Fruit fly (Drosophila melanogaster): ENCODE measurements around the gene ND-15.

ND-15 gene

DNA sequence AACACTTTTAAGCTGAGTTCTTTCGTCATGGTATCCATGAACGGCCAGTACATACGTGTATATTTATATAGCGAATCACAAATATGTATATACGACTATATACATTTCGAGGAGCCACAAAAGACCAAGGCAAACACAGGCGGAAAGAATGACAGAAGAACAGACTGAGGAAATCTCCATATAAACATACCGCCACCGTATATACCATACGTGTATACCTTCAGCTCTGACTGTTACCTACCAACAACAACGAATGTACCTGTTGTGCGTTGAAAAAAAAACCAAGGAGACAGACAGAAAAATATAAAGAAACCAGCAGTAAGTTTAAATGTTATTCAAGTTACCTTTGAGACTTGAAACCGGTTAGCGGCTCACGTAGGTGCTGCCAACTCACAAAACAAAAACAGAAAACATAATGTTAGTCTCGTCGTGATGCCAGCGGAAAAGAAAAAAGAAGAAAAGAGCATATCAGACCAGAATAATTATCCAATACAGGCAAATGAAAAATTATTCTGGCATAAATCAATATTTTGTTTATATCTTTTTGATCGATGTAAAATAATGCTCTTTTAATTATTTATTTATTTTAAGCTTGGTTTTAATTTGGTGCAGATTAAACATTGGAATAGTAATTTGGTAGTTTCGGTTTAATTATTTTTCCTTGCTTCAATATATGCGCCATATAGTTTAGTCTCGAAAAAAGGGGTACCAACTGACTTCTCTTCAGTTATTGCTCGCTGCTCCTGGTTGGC, 57.1 kb downstream of the ND-15 start (continued):
- TF ChIP-seq Mrtf (GFP tag; IDR thresholded peaks at IDR 0.05), result no peak
- TF ChIP-seq CG17568 (GFP tag; optimal IDR thresholded peaks at IDR 0.05), result peak; percentile 13
- no peak for TF ChIP-seq klu (GFP tag; IDR thresholded peaks at IDR 0.05)
- TF ChIP-seq Blimp-1 (GFP tag; optimal IDR thresholded peaks at IDR 0.05), result no peak
- TF ChIP-seq CG14667 (GFP tag; IDR thresholded peaks at IDR 0.05), result no peak
- TF ChIP-seq Scr (GFP tag; IDR thresholded peaks at IDR 0.05; ENCODE audit: partially characterized antibody), result no peak
- TF ChIP-seq kni (GFP tag; optimal IDR thresholded peaks at IDR 0.05), result peak; percentile 79
- no peak for TF ChIP-seq CG3065 (GFP tag; optimal IDR thresholded peaks at IDR 0.05)
- TF ChIP-seq gcm (GFP tag; optimal IDR thresholded peaks at IDR 0.05), result no peak
- TF ChIP-seq ash1 (GFP tag; optimal IDR thresholded peaks at IDR 0.05), result peak; percentile 13
- no peak for TF ChIP-seq ranshi (GFP tag; IDR thresholded peaks at IDR 0.05)
- TF ChIP-seq CG10321 (GFP tag; IDR thresholded peaks at IDR 0.05), result no peak
- TF ChIP-seq CG9727 (GFP tag; optimal IDR thresholded peaks at IDR 0.05), result no peak
- no peak for TF ChIP-seq CG14710 (tag; optimal IDR thresholded peaks at IDR 0.05)
- TF ChIP-seq CoRest (tag; optimal IDR thresholded peaks at IDR 0.05), result no peak
- no peak for TF ChIP-seq crc (GFP tag; optimal IDR thresholded peaks at IDR 0.05)
- no peak for TF ChIP-seq bab2 (GFP tag; optimal IDR thresholded peaks at IDR 0.05)
- no peak for TF ChIP-seq lmd (GFP tag; IDR thresholded peaks at IDR 0.05)
- no peak for TF ChIP-seq bigmax (GFP tag; optimal IDR thresholded peaks at IDR 0.05)
- no peak for TF ChIP-seq tna (GFP tag; IDR thresholded peaks at IDR 0.05; ENCODE audit: partially characterized antibody)
- no peak for TF ChIP-seq grau (tag; optimal IDR thresholded peaks at IDR 0.05)
- TF ChIP-seq Myb (GFP tag; optimal IDR thresholded peaks at IDR 0.05), result no peak
- TF ChIP-seq CG18476 (GFP tag; optimal IDR thresholded peaks at IDR 0.05), result no peak
- TF ChIP-seq Hsf (GFP tag; optimal IDR thresholded peaks at IDR 0.05), result no peak
- TF ChIP-seq bowl (GFP tag; IDR thresholded peaks at IDR 0.05), result no peak
- no peak for TF ChIP-seq CG6175 (GFP tag; IDR thresholded peaks at IDR 0.05)
- no peak for TF ChIP-seq ase (GFP tag; IDR thresholded peaks at IDR 0.05)
- no peak for TF ChIP-seq CG10209 (GFP tag; optimal IDR thresholded peaks at IDR 0.05)
- TF ChIP-seq Max (GFP tag; optimal IDR thresholded peaks at IDR 0.05), result no peak
- TF ChIP-seq sc (optimal IDR thresholded peaks at IDR 0.05), result no peak
- no peak for TF ChIP-seq sc (GFP tag; optimal IDR thresholded peaks at IDR 0.05)
- no peak for TF ChIP-seq CG6254 (GFP tag; optimal IDR thresholded peaks at IDR 0.05)
- no peak for TF ChIP-seq shn (GFP tag; optimal IDR thresholded peaks at IDR 0.05)
- no peak for TF ChIP-seq Lim3 (GFP tag; IDR thresholded peaks at IDR 0.05)
- TF ChIP-seq emc (GFP tag; optimal IDR thresholded peaks at IDR 0.05), result no peak
- no peak for TF ChIP-seq zfh2 (GFP tag; optimal IDR thresholded peaks at IDR 0.05)
- no peak for TF ChIP-seq CG7271 (tag; optimal IDR thresholded peaks at IDR 0.05)
- no peak for TF ChIP-seq CG5953 (GFP tag; IDR thresholded peaks at IDR 0.05)
- TF ChIP-seq CG14014 (GFP tag; IDR thresholded peaks at IDR 0.05), result no peak; the same call in 1 of the 2 replicates
- no peak for TF ChIP-seq BEAF-32 (GFP tag; optimal IDR thresholded peaks at IDR 0.05)
- peak; percentile 71 for TF ChIP-seq nom (GFP tag; optimal IDR thresholded peaks at IDR 0.05)
- TF ChIP-seq CG3281 (GFP tag; optimal IDR thresholded peaks at IDR 0.05), result peak; percentile 14
- TF ChIP-seq seq (GFP tag; IDR thresholded peaks at IDR 0.05), result no peak
- no peak for TF ChIP-seq gt (GFP tag; IDR thresholded peaks at IDR 0.05)
- TF ChIP-seq HHEX (GFP tag; optimal IDR thresholded peaks at IDR 0.05), result no peak
- TF ChIP-seq Dad (GFP tag; optimal IDR thresholded peaks at IDR 0.05), result no peak
- no peak for TF ChIP-seq Fer2 (tag; optimal IDR thresholded peaks at IDR 0.05)
- peak; percentile 30; the same call in 1 of the 3 replicates for TF ChIP-seq CG34224 (GFP tag; IDR thresholded peaks at IDR 0.05; ENCODE audit: partially characterized antibody)
- no peak for TF ChIP-seq CG1024 (GFP tag; IDR thresholded peaks at IDR 0.05)
- TF ChIP-seq Bgb (GFP tag; IDR thresholded peaks at IDR 0.05; ENCODE audit: partially characterized antibody), result no peak
